Worm (Caenorhabditis elegans): ENCODE data around the gene F26G1.10.

The F26G1.10 gene

ce11 chrII:4776933-4777332 is 2.8 kb downstream of the F26G1.10 start, which contains the start of gene F26G1.11:
TSS of gene F26G1.11 (plus strand) at chrII:4777137.
- peak; percentile 94 for TF ChIP-seq elt-2 (tag; optimal IDR thresholded peaks at IDR 0.05)
- TF ChIP-seq pqm-1 (tag; optimal IDR thresholded peaks at IDR 0.05): peak; percentile 81
- peak; percentile 24 for TF ChIP-seq jun-1 (tag; optimal IDR thresholded peaks at IDR 0.05)
- no peak for TF ChIP-seq nhr-67 (tag; optimal IDR thresholded peaks at IDR 0.05)

- TF ChIP-seq mml-1 (tag; optimal IDR thresholded peaks at IDR 0.05) (no peak), pha-4 (tag; optimal IDR thresholded peaks at IDR 0.05) (peak; percentile 49)
These were observed 5.6 kb downstream of the F26G1.10 start for ce11 chrII:4779753-4780152.

ce11 chrII:4784436-4784835 is 10.3 kb downstream of the F26G1.10 start, which contains the start of gene nep-12:
TSS of gene nep-12 (minus strand) at chrII:4784536.
- no peak for TF ChIP-seq pha-4 (tag; optimal IDR thresholded peaks at IDR 0.05)
- no peak for TF ChIP-seq unc-62 (GFP tag; optimal IDR thresholded peaks at IDR 0.05)
- TF ChIP-seq nhr-23 (tag; optimal IDR thresholded peaks at IDR 0.05): no peak

- no peak for TF ChIP-seq fkh-2 (tag; optimal IDR thresholded peaks at IDR 0.05)
- no peak for TF ChIP-seq ceh-16 (tag; optimal IDR thresholded peaks at IDR 0.05)
- no peak for TF ChIP-seq nhr-11 (tag; optimal IDR thresholded peaks at IDR 0.05)
- TF ChIP-seq unc-39 (tag; optimal IDR thresholded peaks at IDR 0.05): no peak
- no peak for TF ChIP-seq elt-1 (tag; optimal IDR thresholded peaks at IDR 0.05)
- TF ChIP-seq mml-1 (tag; optimal IDR thresholded peaks at IDR 0.05): no peak
- no peak for TF ChIP-seq nhr-23 (tag; optimal IDR thresholded peaks at IDR 0.05)
- no peak for TF ChIP-seq fos-1 (tag; optimal IDR thresholded peaks at IDR 0.05)
- no peak for TF ChIP-seq snpc-4 (tag; optimal IDR thresholded peaks at IDR 0.05)
- TF ChIP-seq egl-5 (tag; optimal IDR thresholded peaks at IDR 0.05): no peak
- TF ChIP-seq elt-3 (tag; optimal IDR thresholded peaks at IDR 0.05): no peak
- TF ChIP-seq daf-12 (tag; optimal IDR thresholded peaks at IDR 0.05): no peak
- TF ChIP-seq eor-1 (tag; optimal IDR thresholded peaks at IDR 0.05): no peak
- TF ChIP-seq nhr-237 (tag; optimal IDR thresholded peaks at IDR 0.05): no peak
- no peak for TF ChIP-seq ztf-4 (tag; optimal IDR thresholded peaks at IDR 0.05)
- TF ChIP-seq aly-2 (tag; optimal IDR thresholded peaks at IDR 0.05): no peak
- no peak for TF ChIP-seq sea-2 (GFP tag; optimal IDR thresholded peaks at IDR 0.05)
- TF ChIP-seq mdl-1 (tag; optimal IDR thresholded peaks at IDR 0.05): no peak
These were observed 12.0 kb downstream of the F26G1.10 start, which contains the start of gene msp-3 for ce11 chrII:4786181-4786580. TSS of gene msp-3 (minus strand) at chrII:4786281.

- no peak for TF ChIP-seq egl-5 (tag; optimal IDR thresholded peaks at IDR 0.05)
- TF ChIP-seq lin-39 (tag; optimal IDR thresholded peaks at IDR 0.05): no peak
- no peak for TF ChIP-seq fkh-10 (GFP tag; optimal IDR thresholded peaks at IDR 0.05)
- TF ChIP-seq fkh-2 (tag; optimal IDR thresholded peaks at IDR 0.05): no peak
- TF ChIP-seq ceh-82 (tag; optimal IDR thresholded peaks at IDR 0.05): no peak
- TF ChIP-seq ZK546.5 (tag; optimal IDR thresholded peaks at IDR 0.05): no peak
These were observed 15.7 kb downstream of the F26G1.10 start, which contains the start of gene F26G1.15 for ce11 chrII:4789835-4790343. TSS of gene F26G1.15 (plus strand) at chrII:4790293.

ce11 chrII:4790687-4791086 is 16.5 kb downstream of the F26G1.10 start:
- TF ChIP-seq nhr-11 (tag; optimal IDR thresholded peaks at IDR 0.05): no peak
- no peak for TF ChIP-seq snpc-4 (tag; optimal IDR thresholded peaks at IDR 0.05)
- TF ChIP-seq egl-27 (tag; optimal IDR thresholded peaks at IDR 0.05): no peak
- no peak for TF ChIP-seq nhr-12 (tag; optimal IDR thresholded peaks at IDR 0.05)
- no peak for TF ChIP-seq sea-2 (GFP tag; optimal IDR thresholded peaks at IDR 0.05)
- no peak for TF ChIP-seq nhr-23 (tag; optimal IDR thresholded peaks at IDR 0.05)
- no peak for TF ChIP-seq unc-62 (GFP tag; optimal IDR thresholded peaks at IDR 0.05)
- TF ChIP-seq ceh-28 (tag; optimal IDR thresholded peaks at IDR 0.05): no peak
- TF ChIP-seq mml-1 (tag; optimal IDR thresholded peaks at IDR 0.05): no peak
- no peak for TF ChIP-seq nhr-76 (tag; optimal IDR thresholded peaks at IDR 0.05)
- no peak for TF ChIP-seq hmg-11 (tag; optimal IDR thresholded peaks at IDR 0.05)
- TF ChIP-seq lsy-12 (tag; optimal IDR thresholded peaks at IDR 0.05): no peak
- no peak for TF ChIP-seq pha-4 (tag; optimal IDR thresholded peaks at IDR 0.05)
- no peak for TF ChIP-seq aly-2 (tag; optimal IDR thresholded peaks at IDR 0.05)
- TF ChIP-seq R02D3.7 (tag; optimal IDR thresholded peaks at IDR 0.05): no peak
- no peak for TF ChIP-seq pqm-1 (tag; optimal IDR thresholded peaks at IDR 0.05)
- TF ChIP-seq elt-3 (tag; optimal IDR thresholded peaks at IDR 0.05): no peak
- no peak for TF ChIP-seq eor-1 (tag; optimal IDR thresholded peaks at IDR 0.05)
